Worm (Caenorhabditis elegans): ENCODE data around the gene B0250.18.

The B0250.18 gene

DNA sequence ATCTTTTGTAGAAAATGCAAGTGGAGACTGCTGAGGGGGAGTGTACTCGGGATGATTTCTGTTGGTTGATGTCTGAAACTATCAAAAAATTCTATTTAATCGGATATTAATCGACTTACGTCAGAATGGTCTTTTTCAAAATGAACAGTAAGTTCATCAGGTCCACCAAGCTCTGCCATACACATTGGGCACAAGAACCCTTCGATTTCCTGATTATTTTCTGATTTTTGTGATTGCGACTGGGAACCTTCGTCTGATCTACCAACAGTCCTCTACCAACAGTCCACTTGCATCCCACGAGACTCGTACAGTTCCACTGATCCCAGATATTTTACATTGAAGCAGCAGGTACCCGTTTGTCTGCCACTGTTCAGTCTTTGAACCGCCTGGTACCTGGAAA, 14.3 kb upstream of the B0250.18 start:
- TF ChIP-seq nhr-120 (GFP tag; IDR thresholded peaks at IDR 0.05) (no peak), egrh-3 (GFP tag; IDR thresholded peaks at IDR 0.05) (no peak), unc-62 (GFP tag; optimal IDR thresholded peaks at IDR 0.05) (no peak), egl-44 (GFP tag; IDR thresholded peaks at IDR 0.05) (no peak), hmg-20 (GFP tag; IDR thresholded peaks at IDR 0.05) (no peak), B0336.3 (GFP tag; IDR thresholded peaks at IDR 0.05) (no peak)

DNA sequence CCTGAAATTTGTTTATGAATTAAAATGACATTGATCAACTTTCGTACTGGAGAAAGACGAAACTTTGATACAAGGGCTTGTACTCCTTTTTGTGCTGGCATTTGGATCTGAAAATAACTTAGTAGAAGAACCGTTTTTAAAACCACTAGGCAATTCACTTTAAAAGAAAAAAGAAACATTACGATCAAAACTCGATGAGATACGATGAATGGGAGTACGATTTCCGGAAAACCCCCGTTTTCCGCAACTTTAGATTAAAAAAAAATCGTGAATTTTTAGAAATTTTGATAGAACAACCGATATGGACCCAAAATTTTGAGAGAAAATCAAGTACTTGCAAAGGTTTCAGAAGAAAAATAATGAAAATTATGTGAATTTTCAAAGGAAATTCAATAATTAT, 9.7 kb upstream of the B0250.18 start, which contains the start of gene B0250.8:
Gene B0250.8 (minus strand): TSS at position 101 of the 400 bp plus-strand sequence.
- TF ChIP-seq let-526 (GFP tag; IDR thresholded peaks at IDR 0.05) (no peak), akir-1 (GFP tag; optimal IDR thresholded peaks at IDR 0.05) (no peak), unc-130 (GFP tag; optimal IDR thresholded peaks at IDR 0.05) (no peak), mel-28 (tag; optimal IDR thresholded peaks at IDR 0.05; ENCODE audit: borderline replicate concordance) (no peak), egl-44 (GFP tag; IDR thresholded peaks at IDR 0.05) (no peak), madf-10 (tag; optimal IDR thresholded peaks at IDR 0.05) (no peak), B0336.3 (GFP tag; IDR thresholded peaks at IDR 0.05) (no peak), Y56A3A.18 (GFP tag; IDR thresholded peaks at IDR 0.05) (no peak), madf-8 (GFP tag; conservative IDR thresholded peaks at IDR 0.05) (no peak), nfyb-1 (GFP tag; IDR thresholded peaks at IDR 0.05) (no peak)

DNA sequence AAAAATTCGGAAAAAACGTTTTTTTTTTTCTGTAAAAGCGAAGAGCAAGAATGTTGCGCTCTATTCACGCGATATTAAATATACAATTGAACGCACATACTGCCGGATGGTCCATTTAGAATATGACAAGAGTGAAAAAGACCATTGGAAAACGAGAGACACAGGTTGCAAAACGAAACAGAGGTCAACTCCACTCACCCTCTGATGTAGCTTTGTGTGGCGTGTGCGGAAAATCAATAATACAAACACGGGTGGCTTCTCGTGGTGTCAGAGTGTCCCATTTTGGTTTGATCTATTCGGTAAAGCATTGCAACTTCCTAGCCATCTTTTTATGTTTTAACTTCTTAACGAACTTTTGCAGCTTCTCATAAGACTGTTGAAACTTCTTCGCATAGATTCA, 4.1 kb upstream of the B0250.18 start:
- no peak for TF ChIP-seq Y53G8AR.9 (GFP tag; conservative IDR thresholded peaks at IDR 0.05)
- no peak for TF ChIP-seq ccch-3 (GFP tag; optimal IDR thresholded peaks at IDR 0.05)
- no peak for TF ChIP-seq D2030.7 (GFP tag; IDR thresholded peaks at IDR 0.05)
- TF ChIP-seq egl-18 (GFP tag; IDR thresholded peaks at IDR 0.05): no peak
- no peak for TF ChIP-seq ama-1 (optimal IDR thresholded peaks at IDR 0.05)
- no peak for TF ChIP-seq ama-1 (GFP tag; optimal IDR thresholded peaks at IDR 0.05)
- no peak for TF ChIP-seq nhr-120 (GFP tag; IDR thresholded peaks at IDR 0.05)
- TF ChIP-seq hmg-1.2 (GFP tag; IDR thresholded peaks at IDR 0.05): peak; percentile 78

DNA sequence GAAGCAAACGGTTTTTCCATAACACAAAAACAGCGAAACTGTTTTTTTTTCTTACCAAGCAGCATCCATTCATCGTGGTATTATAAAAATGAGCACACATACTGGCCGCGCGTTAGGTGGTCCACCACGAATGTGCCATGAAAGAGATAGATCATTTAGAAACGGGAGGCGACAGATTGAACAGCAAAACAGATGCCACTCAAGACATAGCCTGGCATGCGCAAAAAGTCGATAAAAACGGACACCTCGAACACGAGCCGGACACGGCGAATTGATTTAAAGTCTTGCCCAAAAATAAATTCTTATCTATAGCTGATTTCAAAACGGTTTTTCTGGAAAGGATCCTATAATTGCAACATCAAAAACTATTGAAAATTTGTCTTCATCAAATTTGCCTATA, 3.6 kb downstream of the B0250.18 start:
- no peak for TF ChIP-seq chd-7 (tag; optimal IDR thresholded peaks at IDR 0.05)
- no peak for TF ChIP-seq F10E7.11 (tag; optimal IDR thresholded peaks at IDR 0.05)
- no peak for TF ChIP-seq B0019.2 (GFP tag; conservative IDR thresholded peaks at IDR 0.05)
- no peak for TF ChIP-seq T07F8.4 (tag; optimal IDR thresholded peaks at IDR 0.05)
- no peak for TF ChIP-seq F33H1.4 (GFP tag; IDR thresholded peaks at IDR 0.05)
- no peak for TF ChIP-seq hrde-1 (tag; optimal IDR thresholded peaks at IDR 0.05; ENCODE audit: borderline replicate concordance)
- no peak for TF ChIP-seq dpl-1 (GFP tag; optimal IDR thresholded peaks at IDR 0.05)
- TF ChIP-seq ZK185.1 (tag; optimal IDR thresholded peaks at IDR 0.05; ENCODE audit: poor library complexity, severe bottlenecking): no peak
- no peak for TF ChIP-seq ceh-58 (GFP tag; IDR thresholded peaks at IDR 0.05)
- no peak for TF ChIP-seq ceh-91 (GFP tag; IDR thresholded peaks at IDR 0.05)
- TF ChIP-seq ztf-26 (tag; optimal IDR thresholded peaks at IDR 0.05): no peak
- no peak for TF ChIP-seq ceh-100 (GFP tag; IDR thresholded peaks at IDR 0.05)

DNA sequence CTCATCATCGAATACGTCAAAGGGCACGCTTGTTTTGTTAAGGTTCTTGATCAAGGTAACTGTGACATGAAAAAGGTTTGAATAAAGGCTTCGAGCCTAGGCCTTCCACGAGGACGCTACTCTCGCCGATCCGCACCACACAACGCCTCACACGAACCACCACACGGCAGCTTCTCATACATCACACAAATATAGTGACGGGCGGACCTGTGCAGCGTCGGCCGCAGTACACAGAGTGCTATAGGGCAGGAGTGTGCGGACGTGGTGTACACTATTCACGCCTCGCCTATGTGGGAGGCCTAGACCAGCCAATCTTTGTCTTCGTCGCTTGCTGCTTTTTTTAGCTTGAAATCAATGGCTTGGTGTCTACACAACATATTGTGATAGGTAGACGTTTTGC, 5.1 kb downstream of the B0250.18 start:
- no peak for TF ChIP-seq tlf-1 (GFP tag; optimal IDR thresholded peaks at IDR 0.05)
- peak; percentile 48 for TF ChIP-seq hmg-1.2 (GFP tag; IDR thresholded peaks at IDR 0.05)
- peak; percentile 77 for TF ChIP-seq snpc-4 (GFP tag; optimal IDR thresholded peaks at IDR 0.05)
- peak; percentile 85 to 96 (median 90) for TF ChIP-seq snpc-4 (tag; optimal IDR thresholded peaks at IDR 0.05)

Measured in whole organism, young adult.